Fruit fly (Drosophila melanogaster): ENCODE data around the gene BG642163.

DNA sequence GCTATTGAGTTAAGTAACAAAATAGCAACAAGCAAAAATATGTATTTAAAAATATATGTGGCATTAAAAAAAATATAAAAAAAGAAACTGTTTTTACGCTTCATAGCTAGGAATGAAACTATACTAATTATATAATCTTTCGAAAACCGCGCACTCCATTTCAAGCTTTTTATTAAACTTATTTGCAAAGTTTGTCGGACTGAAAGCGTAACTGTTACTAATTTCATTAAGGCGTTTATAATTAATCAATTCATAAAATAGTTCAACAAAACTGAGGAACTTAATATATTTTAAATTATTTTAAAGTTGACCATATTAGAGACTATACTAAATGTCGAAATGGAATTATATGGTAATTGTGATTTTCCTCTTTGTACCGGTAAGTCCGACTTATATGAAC lies 1.6 kb downstream of the BG642163 start, which contains the start of gene CG15635:
- TF ChIP-seq topi (GFP tag; optimal IDR thresholded peaks at IDR 0.05) (no peak), Lpt (GFP tag; optimal IDR thresholded peaks at IDR 0.05) (no peak), Sox15 (GFP tag; optimal IDR thresholded peaks at IDR 0.05) (no peak), Eip93F (GFP tag; optimal IDR thresholded peaks at IDR 0.05) (no peak), Ets96B (tag; optimal IDR thresholded peaks at IDR 0.05) (no peak), CG1621 (tag; optimal IDR thresholded peaks at IDR 0.05) (no peak), fd59A (GFP tag; optimal IDR thresholded peaks at IDR 0.05) (no peak), Met (GFP tag; optimal IDR thresholded peaks at IDR 0.05) (no peak), CG10669 (GFP tag; optimal IDR thresholded peaks at IDR 0.05) (no peak), svp (GFP tag) (no peak), Sox102F (GFP tag; optimal IDR thresholded peaks at IDR 0.05) (no peak), Blimp-1 (GFP tag; optimal IDR thresholded peaks at IDR 0.05) (no peak), CG6854 (GFP tag; optimal IDR thresholded peaks at IDR 0.05) (no peak)
